Worm (Caenorhabditis elegans) whole organism, midembryonic: ENCODE measurements around the gene cest-3.
A peak's percentile ranks its signal among the peaks of the same experiment; 100 is the strongest.

Experiments
- T22C8.4 ChIP-seq: fragments of 200-800 bp; sonication (Bioruptor generic); IDR thresholded peaks from 2 replicates; pipeline ENCODE4 v1.3.6; 2022; ENCODE audit warnings: missing genetic modification characterization, missing compliant biosample characterization
- cog-1 ChIP-seq: sonication (generic microtip); optimal IDR thresholded peaks from 2 replicates; lab custom pipeline; 2016; ENCODE audit warnings: missing genetic modification characterization, missing compliant biosample characterization
- flt-1 ChIP-seq: fragments of 200-800 bp; sonication (Bioruptor generic); IDR thresholded peaks from 2 replicates; pipeline ENCODE4 v1.3.6; 2022; ENCODE audit warnings: missing genetic modification characterization, missing compliant biosample characterization
- klf-2 ChIP-seq: fragments of 200-800 bp; sonication (Bioruptor generic); conservative IDR thresholded peaks from 2 replicates; pipeline ENCODE4 v1.3.6; 2022; ENCODE audit warnings: missing genetic modification reagents, missing genetic modification characterization, missing compliant biosample characterization
- med-1 ChIP-seq: sonication (generic microtip); optimal IDR thresholded peaks from 2 replicates; lab custom pipeline; 2017; ENCODE audit warnings: missing genetic modification characterization, mild to moderate bottlenecking, missing compliant biosample characterization, antibody characterized with exemption, missing genetic modification reagents; ENCODE audit not compliant: insufficient read depth
- ref-1 ChIP-seq: fragments of 200-800 bp; sonication (Bioruptor generic); conservative IDR thresholded peaks from 2 replicates; pipeline ENCODE4 v1.3.6; 2022; ENCODE audit warnings: missing genetic modification reagents, missing genetic modification characterization, missing compliant biosample characterization
- tab-1 ChIP-seq: fragments of 200-800 bp; sonication (Bioruptor generic); IDR thresholded peaks from 2 replicates; pipeline ENCODE4 v1.3.6; 2022; ENCODE audit warnings: missing genetic modification characterization, missing compliant biosample characterization
- ztf-23 ChIP-seq: fragments of 200-800 bp; sonication (Bioruptor generic); IDR thresholded peaks from 2 replicates; pipeline ENCODE4 v1.3.6; 2022; ENCODE audit warnings: missing genetic modification reagents, missing genetic modification characterization, missing compliant biosample characterization
- ztf-29 ChIP-seq: fragments of 200-800 bp; sonication (Bioruptor generic); IDR thresholded peaks from 2 replicates; pipeline ENCODE4 v1.3.6; 2022; ENCODE audit warnings: missing genetic modification reagents, missing genetic modification characterization, missing compliant biosample characterization

The cest-3 gene

DNA sequence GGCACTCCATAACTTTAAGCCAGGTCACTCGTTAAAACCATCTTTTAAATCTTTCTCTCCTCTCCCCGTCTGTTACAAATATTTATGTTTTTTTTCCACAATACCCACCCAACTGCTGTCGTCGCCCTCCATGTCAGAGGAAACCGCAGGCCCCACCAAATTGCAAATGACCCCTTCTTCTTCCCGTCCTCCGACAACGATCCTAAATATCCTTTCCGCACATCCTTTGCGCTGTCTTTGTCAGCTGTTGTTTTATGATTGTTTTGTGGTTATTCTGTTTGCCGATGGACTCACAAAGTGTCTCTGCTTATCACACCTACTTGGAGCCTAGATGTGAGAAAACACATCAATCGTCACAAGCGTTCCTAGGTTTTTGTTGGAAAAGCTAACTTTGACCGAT is 6.7 kb downstream of the cest-3 start:
- TF ChIP-seq med-1 (no peak), flt-1 (GFP tag; lab: Robert Waterston, UW) (no peak), ztf-29 (GFP tag; lab: Robert Waterston, UW) (no peak), T22C8.4 (no peak), ref-1 (GFP tag; lab: Robert Waterston, UW) (no peak), klf-2 (GFP tag; lab: Robert Waterston, UW) (no peak), cog-1 (no peak), ztf-23 (no peak), tab-1 (no peak)

DNA sequence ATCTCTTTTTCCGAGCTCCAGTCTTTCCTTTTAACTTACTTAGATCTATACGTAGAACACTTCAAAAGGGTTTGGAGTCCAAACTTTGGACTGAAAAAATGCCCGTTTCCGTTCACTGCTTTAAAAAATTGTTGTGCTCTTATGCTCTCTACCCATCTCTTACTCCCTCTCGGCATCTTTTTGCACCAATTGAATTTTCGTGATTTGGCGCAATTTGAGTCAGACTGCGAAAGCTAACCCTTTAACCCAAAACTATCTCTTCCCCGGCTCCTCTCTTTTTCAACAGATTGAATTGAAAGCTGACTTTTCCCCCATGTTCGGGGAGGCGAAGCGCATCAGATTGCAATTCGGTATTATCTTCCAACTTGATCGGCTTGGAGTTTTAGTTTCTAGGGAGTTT is 10.7 kb downstream of the cest-3 start:
- TF ChIP-seq tab-1 = no peak
- no peak for TF ChIP-seq cog-1
- no peak for TF ChIP-seq ref-1 (GFP tag; lab: Robert Waterston, UW)
- TF ChIP-seq med-1 = no peak
- TF ChIP-seq flt-1 (GFP tag; lab: Robert Waterston, UW) = no peak
- no peak for TF ChIP-seq ztf-29 (GFP tag; lab: Robert Waterston, UW)
- no peak for TF ChIP-seq ztf-23
- TF ChIP-seq klf-2 (GFP tag; lab: Robert Waterston, UW) = no peak
- TF ChIP-seq T22C8.4 = no peak

DNA sequence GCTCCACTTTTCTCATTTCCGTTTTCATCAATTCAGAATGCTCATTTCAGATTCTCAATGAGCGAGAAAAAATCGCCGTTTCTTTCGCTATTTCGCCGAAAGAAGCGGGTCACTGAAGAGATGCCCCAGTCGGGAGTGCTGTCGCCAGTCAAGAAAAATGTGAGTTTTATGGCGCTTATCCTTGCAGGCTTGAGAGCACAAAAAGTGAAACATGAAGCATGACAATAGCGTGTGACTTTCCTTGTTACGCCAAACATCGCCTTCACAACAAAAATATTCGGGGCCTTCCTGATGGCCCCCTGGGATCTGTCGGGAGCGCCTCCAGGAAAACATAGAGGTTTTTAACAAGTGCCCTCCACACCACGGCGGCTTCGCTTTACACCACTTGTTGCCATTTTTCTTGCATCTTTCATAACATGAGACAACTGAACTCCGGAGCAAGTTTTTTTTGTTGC is 15.2 kb downstream of the cest-3 start, which contains the start of gene E01G6.2:
E01G6.2 (plus strand) TSS at position 51 of the 455 bp plus-strand sequence.
- TF ChIP-seq flt-1 (GFP tag; lab: Robert Waterston, UW) = no peak

DNA sequence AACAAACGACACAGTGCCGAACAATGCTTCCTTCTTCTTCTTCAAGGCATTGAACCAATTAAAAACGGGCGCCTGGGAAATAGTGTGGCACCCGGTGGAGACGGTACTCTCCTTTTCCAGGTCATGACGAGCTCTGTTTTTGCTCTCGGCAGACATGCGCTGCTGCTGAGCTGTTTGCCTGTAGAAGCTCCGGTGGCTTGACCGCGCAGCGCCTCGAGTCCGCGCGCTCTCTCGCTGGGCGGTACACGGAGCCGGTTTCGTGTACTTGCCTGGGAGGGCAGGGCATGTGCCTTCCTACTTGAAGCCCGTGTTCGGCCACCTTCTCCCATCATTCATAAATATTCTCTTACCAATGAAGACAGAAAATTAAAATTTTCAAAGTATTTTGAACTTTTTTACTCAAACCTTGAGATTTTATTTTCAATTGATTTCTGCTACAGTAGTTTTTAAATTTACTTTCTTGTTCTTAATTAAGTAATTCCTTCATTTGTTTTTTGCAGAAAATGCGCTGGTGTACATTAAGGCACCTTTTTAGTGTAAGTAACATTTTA is 19.0 kb downstream of the cest-3 start, which contains the start of gene E01G6.1:
E01G6.1 (plus strand) TSS at position 501 of the 551 bp plus-strand sequence.
- TF ChIP-seq ztf-29 (GFP tag; lab: Robert Waterston, UW) (peak; percentile 8; the same call in 1 of the 2 replicates), tab-1 (no peak), med-1 (no peak), T22C8.4 (no peak), ztf-23 (no peak), flt-1 (GFP tag; lab: Robert Waterston, UW) (no peak), klf-2 (GFP tag; lab: Robert Waterston, UW) (no peak)

DNA sequence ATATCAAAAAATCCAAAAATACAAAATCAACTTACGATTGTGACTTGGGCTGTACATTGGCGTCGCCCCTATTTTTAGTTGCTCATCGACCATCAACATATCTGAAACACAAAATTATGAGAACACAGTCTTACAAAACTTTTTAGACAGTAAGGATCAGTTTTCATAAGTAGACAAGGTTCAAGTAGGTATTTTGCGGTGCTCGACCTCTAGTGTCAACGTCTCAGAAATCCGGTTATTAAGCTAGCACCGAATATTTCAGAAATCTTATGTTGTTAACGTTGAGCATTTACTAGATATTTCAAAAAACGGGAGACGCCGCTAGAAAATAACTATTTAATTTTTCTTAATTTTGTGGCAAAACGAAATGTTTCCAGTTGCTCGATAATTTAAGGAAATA is 29.4 kb downstream of the cest-3 start, which contains the start of gene otpl-8:
otpl-8 (minus strand) TSS at position 101 of the 400 bp plus-strand sequence.
- TF ChIP-seq flt-1 (GFP tag; lab: Robert Waterston, UW) (no peak), cog-1 (no peak), ztf-29 (GFP tag; lab: Robert Waterston, UW) (no peak), ztf-23 (no peak), T22C8.4 (no peak), med-1 (no peak)

DNA sequence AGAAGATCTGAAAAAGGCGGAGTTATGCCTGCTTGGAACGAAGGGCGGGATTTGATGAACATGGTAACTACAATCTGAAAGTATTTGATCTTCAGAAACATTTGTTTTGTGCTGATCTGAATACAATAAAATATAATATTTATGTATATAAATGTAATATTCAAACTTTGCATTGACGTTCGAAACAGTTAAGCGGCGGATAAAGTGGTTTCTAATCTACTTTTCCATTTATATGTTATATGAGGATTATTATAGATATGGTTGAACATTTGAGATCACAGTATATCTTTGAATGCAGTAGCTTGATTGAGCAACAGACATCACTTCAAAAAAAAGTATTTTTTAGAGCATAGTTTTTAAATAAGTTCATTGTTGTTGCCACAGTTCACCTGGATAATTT is 32.4 kb downstream of the cest-3 start, which contains the start of gene H19J13.2:
H19J13.2 (minus strand) TSS at position 101 of the 400 bp plus-strand sequence.
- TF ChIP-seq ref-1 (GFP tag; lab: Robert Waterston, UW) (no peak), ztf-23 (no peak), klf-2 (GFP tag; lab: Robert Waterston, UW) (no peak), T22C8.4 (no peak), ztf-29 (GFP tag; lab: Robert Waterston, UW) (no peak), flt-1 (GFP tag; lab: Robert Waterston, UW) (no peak), cog-1 (no peak), med-1 (no peak), tab-1 (no peak)

DNA sequence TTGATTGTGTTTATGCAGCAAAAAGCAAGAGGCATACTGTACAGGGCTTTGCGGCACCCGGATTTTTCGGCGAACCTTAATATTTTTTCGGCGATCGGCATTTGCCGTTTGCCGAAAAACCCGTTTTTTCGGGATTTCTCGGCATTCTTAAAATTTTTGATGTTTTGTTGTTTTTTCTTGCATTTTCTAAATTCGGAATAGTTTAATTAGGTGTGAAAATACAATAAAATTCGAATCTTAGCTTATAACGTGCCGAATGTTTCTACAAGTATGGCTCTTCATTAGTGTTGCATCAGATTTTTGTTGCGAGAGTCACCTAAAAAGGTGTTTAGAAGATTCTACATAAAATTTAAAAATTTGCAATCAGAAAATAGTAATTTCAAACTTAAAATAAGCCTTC is 34.1 kb downstream of the cest-3 start, which contains the start of gene C04B4.6:
C04B4.6 (minus strand) TSS at position 101 of the 400 bp plus-strand sequence.
- no peak for TF ChIP-seq ztf-23
- no peak for TF ChIP-seq cog-1
- TF ChIP-seq klf-2 (GFP tag; lab: Robert Waterston, UW) = no peak
- TF ChIP-seq ref-1 (GFP tag; lab: Robert Waterston, UW) = no peak
- no peak for TF ChIP-seq med-1
- TF ChIP-seq T22C8.4 = no peak
- no peak for TF ChIP-seq flt-1 (GFP tag; lab: Robert Waterston, UW)
- TF ChIP-seq tab-1 = no peak
- no peak for TF ChIP-seq ztf-29 (GFP tag; lab: Robert Waterston, UW)

DNA sequence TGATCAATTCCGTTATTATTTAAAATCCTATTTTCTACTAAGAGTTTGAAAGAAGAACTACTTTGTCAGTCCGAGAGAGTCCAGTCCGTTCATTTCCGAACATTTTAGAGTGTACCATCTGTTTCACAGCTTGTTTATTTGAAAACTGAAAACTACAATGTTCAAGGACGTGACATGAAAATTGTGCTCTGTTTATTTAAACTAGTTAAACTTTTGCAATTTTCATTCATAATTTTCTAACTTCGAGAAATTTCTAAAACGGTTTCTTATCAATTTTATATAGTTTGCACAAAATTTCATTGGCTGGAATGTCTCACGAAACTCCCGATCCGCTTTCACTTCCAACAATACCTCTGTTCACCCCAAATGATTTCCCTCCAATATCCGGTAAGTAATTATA is 39.0 kb downstream of the cest-3 start, which contains the start of gene C04B4.1:
C04B4.1 (plus strand) TSS at position 301 of the 400 bp plus-strand sequence.
- TF ChIP-seq ref-1 (GFP tag; lab: Robert Waterston, UW) = no peak
- TF ChIP-seq cog-1 = no peak
- no peak for TF ChIP-seq T22C8.4
- TF ChIP-seq tab-1 = no peak
- TF ChIP-seq ztf-23 = no peak
- TF ChIP-seq klf-2 (GFP tag; lab: Robert Waterston, UW) = no peak
- no peak for TF ChIP-seq flt-1 (GFP tag; lab: Robert Waterston, UW)
- TF ChIP-seq ztf-29 (GFP tag; lab: Robert Waterston, UW) = no peak
- TF ChIP-seq med-1 = no peak

DNA sequence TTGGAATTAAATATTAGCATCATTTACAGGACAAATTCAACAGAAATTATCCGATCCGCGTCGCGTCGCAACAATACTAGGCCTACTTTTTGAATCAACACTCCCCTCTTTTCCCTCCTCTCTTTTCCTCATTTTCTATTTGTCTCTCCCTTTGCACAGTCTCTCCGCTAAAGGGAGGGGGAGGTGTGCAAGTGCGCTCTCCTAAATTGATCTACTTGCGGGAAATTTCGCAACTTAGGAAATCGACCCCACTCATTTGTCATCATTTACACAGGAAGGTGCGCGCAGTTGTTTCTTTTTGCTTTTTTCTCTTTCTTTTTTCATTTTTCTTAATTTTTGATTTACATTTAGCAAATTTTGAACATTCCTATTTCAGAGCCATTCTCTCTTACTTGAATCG is 41.5 kb downstream of the cest-3 start, which contains the start of gene C04B4.2:
C04B4.2 (plus strand) TSS at position 371 of the 400 bp plus-strand sequence.
- no peak for TF ChIP-seq med-1
- no peak for TF ChIP-seq ref-1 (GFP tag; lab: Robert Waterston, UW)
- no peak for TF ChIP-seq cog-1
- TF ChIP-seq klf-2 (GFP tag; lab: Robert Waterston, UW) = 0 out of 2 replicates have a peak, but pooled peaks have one; percentile 29

DNA sequence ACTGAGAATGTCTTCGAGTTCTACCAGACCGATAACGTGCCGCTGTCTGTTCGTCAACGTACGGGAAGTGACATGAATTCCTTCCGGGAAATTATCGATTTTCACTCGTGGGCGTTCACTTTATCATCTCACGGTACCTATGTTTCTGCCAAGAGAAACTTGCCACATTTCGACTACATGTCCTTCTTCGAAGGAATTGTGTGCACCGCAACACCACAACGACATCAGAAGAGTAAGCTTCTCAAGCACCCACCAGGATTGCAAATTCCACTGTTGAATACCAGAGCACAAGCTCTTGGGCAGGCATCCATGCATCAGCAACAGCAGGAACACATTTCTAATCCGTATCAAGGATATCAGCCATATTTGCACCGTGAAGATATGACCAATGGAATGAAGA is 42.7 kb downstream of the cest-3 start:
- TF ChIP-seq tab-1 = no peak
- no peak for TF ChIP-seq ztf-29 (GFP tag; lab: Robert Waterston, UW)
- TF ChIP-seq cog-1 = no peak
- TF ChIP-seq klf-2 (GFP tag; lab: Robert Waterston, UW) = no peak
- no peak for TF ChIP-seq flt-1 (GFP tag; lab: Robert Waterston, UW)
- TF ChIP-seq T22C8.4 = no peak

DNA sequence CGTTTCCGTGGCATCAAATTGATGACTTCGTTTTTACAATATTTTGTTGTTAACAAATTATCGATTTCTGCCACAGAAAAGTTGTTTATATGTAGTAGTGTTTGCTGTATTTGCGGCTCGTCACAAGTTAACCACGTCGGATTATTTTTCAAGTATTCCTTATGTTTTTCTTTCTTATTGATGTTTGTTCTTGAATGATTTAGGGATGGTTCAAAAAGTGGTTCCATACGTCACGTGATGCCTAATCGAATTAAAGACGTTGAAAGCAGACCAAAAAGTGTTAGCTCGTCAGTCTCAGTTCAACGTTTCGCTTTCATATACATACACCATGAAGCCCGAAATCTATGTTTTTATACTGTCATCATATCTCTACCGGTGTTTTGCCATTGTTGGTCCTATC is 44.0 kb downstream of the cest-3 start, which contains the start of gene lips-2:
lips-2 (plus strand) TSS at position 301 of the 400 bp plus-strand sequence.
- TF ChIP-seq ref-1 (GFP tag; lab: Robert Waterston, UW) (no peak), flt-1 (GFP tag; lab: Robert Waterston, UW) (no peak), cog-1 (no peak), ztf-23 (no peak), T22C8.4 (no peak), klf-2 (GFP tag; lab: Robert Waterston, UW) (no peak), med-1 (no peak), tab-1 (no peak), ztf-29 (GFP tag; lab: Robert Waterston, UW) (no peak)
